Fruit fly (Drosophila melanogaster): Measurements from ENCODE around the gene Cyp4d2.
A peak's percentile ranks its signal among the peaks of the same experiment; 100 is the strongest.

The Cyp4d2 gene

DNA sequence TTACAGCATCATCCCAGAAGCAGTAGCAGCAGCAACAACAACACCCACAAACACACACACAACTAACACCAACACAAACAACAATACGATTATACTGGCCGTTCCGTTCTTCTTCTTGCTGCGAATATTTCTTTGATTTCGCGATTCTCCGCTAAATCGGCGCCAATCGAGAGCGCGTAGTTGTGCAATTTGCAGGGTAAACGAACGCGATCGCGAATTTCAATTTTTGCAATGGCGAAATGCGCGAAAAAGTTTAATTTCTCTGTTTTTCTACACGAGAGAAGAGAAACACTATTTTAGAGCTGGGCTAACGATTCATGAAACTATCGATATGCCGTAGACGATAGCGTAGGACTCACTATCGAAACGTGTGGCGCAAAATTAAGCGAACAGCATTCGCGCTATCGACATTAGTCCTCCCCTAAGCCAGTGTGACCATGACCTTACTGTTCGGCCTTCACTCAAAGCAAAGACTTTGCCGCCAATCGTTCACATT is 17.1 kb upstream of the Cyp4d2 start, which contains the start of gene wapl (continued):
- TF ChIP-seq bcd (GFP tag; optimal IDR thresholded peaks at IDR 0.05) (no peak), hb (GFP tag; IDR thresholded peaks at IDR 0.05; ENCODE audit: partially characterized antibody) (peak; percentile 93), fru (optimal IDR thresholded peaks at IDR 0.05) (no peak), CG13123 (GFP tag; optimal IDR thresholded peaks at IDR 0.05) (no peak), lmd (GFP tag; IDR thresholded peaks at IDR 0.05) (no peak; the same call in 1 of the 2 replicates), maf-S (GFP tag; optimal IDR thresholded peaks at IDR 0.05) (no peak), CG7372 (GFP tag; IDR thresholded peaks at IDR 0.05) (no peak), Oaz (GFP tag; IDR thresholded peaks at IDR 0.05) (no peak), CG14014 (GFP tag; IDR thresholded peaks at IDR 0.05) (no peak), Gsc (GFP tag; IDR thresholded peaks at IDR 0.05) (no peak), trem (tag; optimal IDR thresholded peaks at IDR 0.05) (peak; percentile 75), sug (tag; optimal IDR thresholded peaks at IDR 0.05) (peak; percentile 49), dmrt11E (tag; optimal IDR thresholded peaks at IDR 0.05) (no peak), sima (GFP tag; optimal IDR thresholded peaks at IDR 0.05) (no peak), unc-4 (GFP tag; IDR thresholded peaks at IDR 0.05; ENCODE audit: partially characterized antibody) (peak; percentile 96), Six4 (GFP tag; optimal IDR thresholded peaks at IDR 0.05) (no peak), CG2120 (GFP tag; optimal IDR thresholded peaks at IDR 0.05) (peak; percentile 58), slp2 (GFP tag; optimal IDR thresholded peaks at IDR 0.05) (no peak), zen2 (GFP tag; IDR thresholded peaks at IDR 0.05; ENCODE audit: partially characterized antibody) (peak; percentile 90), CG17385 (GFP tag; optimal IDR thresholded peaks at IDR 0.05) (peak; percentile 96), sob (GFP tag; IDR thresholded peaks at IDR 0.05) (0 out of 2 replicates have a peak, but pooled peaks have one; percentile 32), CG17328 (GFP tag; IDR thresholded peaks at IDR 0.05) (no peak), ham (GFP tag; IDR thresholded peaks at IDR 0.05) (no peak), HLH4C (GFP tag; IDR thresholded peaks at IDR 0.05; ENCODE audit: partially characterized antibody) (peak; percentile 92), Antp (GFP tag; optimal IDR thresholded peaks at IDR 0.05) (peak; percentile 48), cg (GFP tag; optimal IDR thresholded peaks at IDR 0.05) (peak; percentile 61), dm (GFP tag; optimal IDR thresholded peaks at IDR 0.05) (no peak), Lim3 (GFP tag; IDR thresholded peaks at IDR 0.05) (no peak), CG11560 (tag; IDR thresholded peaks at IDR 0.05) (no peak), Trl (optimal IDR thresholded peaks at IDR 0.05) (no peak), Trl (GFP tag; optimal IDR thresholded peaks at IDR 0.05) (peak; percentile 22), ci (GFP tag; IDR thresholded peaks at IDR 0.05) (peak; percentile 44; the same call in 1 of the 3 replicates), HmgZ (tag; optimal IDR thresholded peaks at IDR 0.05) (peak; percentile 57), CG2875 (GFP tag; optimal IDR thresholded peaks at IDR 0.05) (no peak), CG14441 (GFP tag; IDR thresholded peaks at IDR 0.05) (no peak), tup (GFP tag; optimal IDR thresholded peaks at IDR 0.05) (no peak), br (optimal IDR thresholded peaks at IDR 0.05) (no peak), D (optimal IDR thresholded peaks at IDR 0.05) (peak; percentile 57), D (GFP tag; optimal IDR thresholded peaks at IDR 0.05) (no peak), Meics (GFP tag; optimal IDR thresholded peaks at IDR 0.05) (no peak), CG9437 (GFP tag; optimal IDR thresholded peaks at IDR 0.05) (no peak), Ets97D (GFP tag; optimal IDR thresholded peaks at IDR 0.05) (peak; percentile 63), Sin3A (optimal IDR thresholded peaks at IDR 0.05) (peak; percentile 82), kni (GFP tag; optimal IDR thresholded peaks at IDR 0.05) (no peak), wdn (GFP tag; IDR thresholded peaks at IDR 0.05) (no peak), unpg (GFP tag; optimal IDR thresholded peaks at IDR 0.05) (peak; percentile 3), Pdp1 (GFP tag; optimal IDR thresholded peaks at IDR 0.05) (peak in 1 of 2 experiments; percentile 44), pho (GFP tag; optimal IDR thresholded peaks at IDR 0.05) (no peak), sd (tag; optimal IDR thresholded peaks at IDR 0.05) (no peak), otp (GFP tag; IDR thresholded peaks at IDR 0.05) (no peak), insv (GFP tag; optimal IDR thresholded peaks at IDR 0.05) (no peak), toy (GFP tag; IDR thresholded peaks at IDR 0.05) (no peak), CG10147 (GFP tag; optimal IDR thresholded peaks at IDR 0.05) (peak; percentile 25)

Measured in whole organism, embryonic.